Worm (Caenorhabditis elegans) whole organism, early embryonic: ENCODE results near the gene gbf-1.
"Not testable (repeated sequence)": the region's sequence is repeated elsewhere in the genome, so short reads cannot be mapped to it uniquely, and the experiment has no call there.

ENCODE experiments used
- B0310.2 ChIP-seq: sonication (generic microtip); optimal IDR thresholded peaks from 2 replicates; lab custom pipeline; 2016; ENCODE audit warnings: mild to moderate bottlenecking, missing genetic modification characterization, missing compliant biosample characterization
- F13C5.2 ChIP-seq: sonication (generic microtip); optimal IDR thresholded peaks from 2 replicates; lab custom pipeline; 2017; ENCODE audit warnings: mild to moderate bottlenecking, missing genetic modification characterization, inconsistent platforms, missing compliant biosample characterization
- aly-1 ChIP-seq: sonication (generic microtip); optimal IDR thresholded peaks from 2 replicates; lab custom pipeline; 2016; ENCODE audit warnings: missing genetic modification characterization, missing compliant biosample characterization
- ama-1 ChIP-seq: fragments of 150-350 bp; optimal IDR thresholded peaks from 2 replicates; lab custom pipeline; 2014
- ceh-13 ChIP-seq: fragments of 200-800 bp; sonication (Bioruptor generic); optimal IDR thresholded peaks from 2 replicates; lab custom pipeline; 2018; ENCODE audit warnings: mild to moderate bottlenecking, missing genetic modification characterization, missing compliant biosample characterization
- ceh-36 ChIP-seq: sonication (generic microtip); optimal IDR thresholded peaks from 2 replicates; lab custom pipeline; 2016; ENCODE audit warnings: missing genetic modification characterization, inconsistent platforms, missing compliant biosample characterization
- ets-7 ChIP-seq: sonication (generic microtip); optimal IDR thresholded peaks from 2 replicates; lab custom pipeline; 2016; ENCODE audit warnings: missing genotype, missing genetic modification characterization, missing compliant biosample characterization
- flt-1 ChIP-seq: fragments of 200-800 bp; sonication (Bioruptor generic); IDR thresholded peaks from 2 replicates; pipeline ENCODE4 v1.3.6; 2022; ENCODE audit warnings: missing genetic modification characterization, missing compliant biosample characterization
- hmbx-1 ChIP-seq: sonication (generic microtip); optimal IDR thresholded peaks from 2 replicates; lab custom pipeline; 2016; ENCODE audit warnings: mild to moderate bottlenecking, missing genetic modification characterization, missing compliant biosample characterization
- hmg-4 ChIP-seq: fragments of 200-800 bp; sonication (Bioruptor generic); optimal IDR thresholded peaks from 2 replicates; lab custom pipeline; 2018; ENCODE audit warnings: mild to moderate bottlenecking, missing genetic modification characterization, missing compliant biosample characterization
- hnd-1 ChIP-seq: sonication (generic microtip); optimal IDR thresholded peaks from 2 replicates; lab custom pipeline; 2016; ENCODE audit warnings: missing genetic modification characterization, missing compliant biosample characterization
- pes-1 ChIP-seq: fragments of 200-800 bp; sonication (Bioruptor generic); IDR thresholded peaks from 2 replicates; pipeline ENCODE4 v1.3.6; 2022; ENCODE audit warnings: missing genetic modification reagents, missing genetic modification characterization, missing compliant biosample characterization
- scrt-1 ChIP-seq: fragments of 200-800 bp; sonication (Bioruptor generic); IDR thresholded peaks from 2 replicates; pipeline ENCODE4 v1.3.6; 2022; ENCODE audit warnings: missing genetic modification characterization, missing compliant biosample characterization
- sea-1 ChIP-seq: fragments of 200-800 bp; sonication (Bioruptor generic); conservative IDR thresholded peaks from 2 replicates; pipeline ENCODE4 v1.3.6; 2022; ENCODE audit warnings: missing genetic modification characterization, missing compliant biosample characterization
- tbx-11 ChIP-seq: fragments of 200-800 bp; sonication (Bioruptor generic); IDR thresholded peaks from 2 replicates; pipeline ENCODE4 v1.3.6; 2022; ENCODE audit warnings: missing genetic modification characterization, missing compliant biosample characterization
- tbx-37 ChIP-seq: fragments of 200-800 bp; sonication (Bioruptor generic); conservative IDR thresholded peaks from 2 replicates; pipeline ENCODE4 v1.3.6; 2022; ENCODE audit warnings: missing genetic modification reagents, missing genetic modification characterization, missing compliant biosample characterization
- tra-4 ChIP-seq: sonication (generic microtip); optimal IDR thresholded peaks from 2 replicates; lab custom pipeline; 2017; ENCODE audit warnings: missing genetic modification characterization, missing compliant biosample characterization

Gene gbf-1

DNA sequence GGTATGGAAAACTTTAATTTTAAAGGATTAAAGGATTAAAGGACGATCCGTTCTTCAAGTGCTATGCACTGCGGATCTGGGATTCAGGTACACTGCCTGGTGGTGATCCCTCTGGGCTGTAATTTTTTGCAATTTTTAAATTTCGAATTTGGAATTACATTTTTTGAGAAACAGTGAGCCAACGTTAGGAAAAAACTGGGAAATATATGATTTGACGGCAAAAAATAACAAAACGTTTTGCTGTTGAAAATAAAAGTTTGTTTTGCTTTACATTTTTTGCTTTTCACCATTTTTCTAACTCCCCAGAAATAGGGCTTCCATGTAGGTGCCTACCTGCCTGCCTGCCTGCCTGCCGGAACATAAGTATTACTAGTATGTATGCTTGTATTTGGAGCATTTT, 33.9 kb upstream of the gbf-1 start, which contains the start of gene C18D11.10:
Gene C18D11.10 (plus strand): TSS at position 301 of the 400 bp plus-strand sequence.
- TF ChIP-seq ceh-13 (no peak), ama-1 (lab: Kevin White, UChicago) (no peak), ceh-36 (tag; lab: Kevin White, UChicago) (no peak), flt-1 (GFP tag; lab: Robert Waterston, UW) (no peak), aly-1 (no peak), B0310.2 (no peak)

ce11 chrIII:11806695-11807094, 33.2 kb upstream of the gbf-1 start, which contains the start of gene C18D11.7:
Gene C18D11.7, minus strand, starts transcription at chrIII:11806795.
- TF ChIP-seq F13C5.2 (tag; lab: Kevin White, UChicago) (no peak), hmbx-1 (tag; lab: Kevin White, UChicago) (no peak), aly-1 (no peak), tra-4 (tag; lab: Kevin White, UChicago) (no peak), sea-1 (no peak), flt-1 (GFP tag; lab: Robert Waterston, UW) (no peak), B0310.2 (no peak), hnd-1 (tag; lab: Kevin White, UChicago) (no peak), tbx-37 (no peak), ama-1 (lab: Kevin White, UChicago) (no peak), tbx-11 (GFP tag; lab: Robert Waterston, UW) (no peak), pes-1 (GFP tag; lab: Robert Waterston, UW) (no peak), ceh-13 (no peak), ets-7 (tag; lab: Kevin White, UChicago) (no peak), scrt-1 (GFP tag; lab: Robert Waterston, UW) (no peak), hmg-4 (GFP tag; lab: Kevin White, UChicago) (no peak), ceh-36 (tag; lab: Kevin White, UChicago) (no peak)

ce11 chrIII:11795448-11795847, 22.0 kb upstream of the gbf-1 start, which contains the start of gene twk-39:
Gene twk-39, plus strand, starts transcription at chrIII:11795748.
- TF ChIP-seq pes-1 (GFP tag; lab: Robert Waterston, UW): no peak
- TF ChIP-seq B0310.2: no peak
- TF ChIP-seq hmbx-1 (tag; lab: Kevin White, UChicago): no peak
- TF ChIP-seq F13C5.2 (tag; lab: Kevin White, UChicago): no peak
- TF ChIP-seq tbx-11 (GFP tag; lab: Robert Waterston, UW): no peak
- no peak for TF ChIP-seq hnd-1 (tag; lab: Kevin White, UChicago)
- TF ChIP-seq tbx-37: no peak
- TF ChIP-seq aly-1: no peak
- TF ChIP-seq ceh-36 (tag; lab: Kevin White, UChicago): no peak
- no peak for TF ChIP-seq ceh-13
- TF ChIP-seq hmg-4 (GFP tag; lab: Kevin White, UChicago): no peak
- no peak for TF ChIP-seq scrt-1 (GFP tag; lab: Robert Waterston, UW)
- no peak for TF ChIP-seq tra-4 (tag; lab: Kevin White, UChicago)
- TF ChIP-seq flt-1 (GFP tag; lab: Robert Waterston, UW): no peak

DNA sequence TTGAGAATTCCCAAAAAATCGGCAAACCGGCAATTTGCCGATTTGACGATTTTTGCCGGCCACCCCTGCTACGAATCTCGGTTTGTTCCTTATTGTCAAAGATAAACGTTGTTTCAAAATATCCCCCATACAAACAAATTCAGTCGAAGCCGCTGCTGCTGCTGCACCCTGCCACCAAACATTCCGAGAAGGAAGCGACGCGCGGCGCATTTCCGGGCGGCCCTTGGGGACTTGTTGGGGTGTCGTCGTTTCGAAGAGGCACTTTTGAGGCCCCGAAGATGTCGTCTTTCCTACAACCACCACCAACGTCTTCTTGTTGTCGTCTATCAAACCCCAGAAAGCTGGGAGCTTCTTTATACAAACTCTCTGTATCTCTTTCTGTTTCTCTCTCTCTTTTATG, 20.9 kb upstream of the gbf-1 start:
- TF ChIP-seq tbx-37 (no peak), ets-7 (tag; lab: Kevin White, UChicago) (no peak), flt-1 (GFP tag; lab: Robert Waterston, UW) (no peak), F13C5.2 (tag; lab: Kevin White, UChicago) (no peak), hmg-4 (GFP tag; lab: Kevin White, UChicago) (no peak), ceh-13 (no peak), ama-1 (lab: Kevin White, UChicago) (no peak), pes-1 (GFP tag; lab: Robert Waterston, UW) (no peak), scrt-1 (GFP tag; lab: Robert Waterston, UW) (no peak)

DNA sequence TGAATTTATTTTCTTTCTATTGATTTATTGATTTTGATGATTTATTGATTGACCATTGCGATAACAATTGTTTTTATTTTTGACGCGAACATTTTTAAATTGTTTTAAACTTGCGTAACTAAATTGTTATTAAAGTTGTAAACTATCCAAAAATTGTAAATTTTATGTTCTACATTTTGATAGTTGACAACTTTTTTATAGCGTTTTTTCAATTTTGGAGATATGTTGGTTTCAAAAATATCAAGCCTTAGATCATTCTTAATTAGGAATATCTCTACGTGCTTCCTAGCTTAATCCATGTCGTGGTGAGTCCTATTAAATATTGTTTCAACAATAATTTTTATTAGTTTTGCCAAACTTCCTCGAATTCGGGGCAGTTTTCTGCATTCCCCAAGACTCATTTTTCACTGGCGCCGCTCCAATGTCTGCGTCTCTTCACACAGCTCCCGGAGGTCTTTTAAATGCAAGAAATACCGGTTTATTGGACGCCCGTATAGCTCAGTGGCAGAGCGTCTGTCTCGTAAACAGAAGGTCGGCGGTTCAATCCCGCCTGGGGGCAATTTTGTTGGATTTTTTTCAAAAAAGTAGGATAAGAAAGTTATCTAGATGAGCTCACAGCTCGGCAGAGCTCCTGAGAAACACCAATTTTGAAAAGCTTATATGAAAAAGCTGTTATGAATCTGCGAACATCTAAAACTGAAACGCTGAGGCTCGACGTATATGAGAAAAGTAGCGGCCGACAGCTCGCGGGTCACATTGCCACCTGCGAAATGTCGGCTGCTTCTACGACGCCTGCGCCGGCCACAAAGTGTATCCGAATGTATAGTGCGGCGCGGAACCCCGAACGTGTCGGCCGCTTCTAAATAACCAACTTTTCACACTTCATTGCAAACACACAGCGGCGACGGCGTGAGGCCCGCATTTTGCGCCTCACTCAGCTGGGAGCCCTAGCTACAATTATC, 19.1 kb upstream of the gbf-1 start, which contains the start of gene C24H11.2:
Gene C24H11.2 (minus strand): TSS at position 51 of the 962 bp plus-strand sequence.
- TF ChIP-seq F13C5.2 (tag; lab: Kevin White, UChicago) (peak; percentile 17), sea-1 (0 out of 2 replicates have a peak, but pooled peaks have one; percentile 60), scrt-1 (GFP tag; lab: Robert Waterston, UW) (peak; percentile 46; the same call in 1 of the 2 replicates), tbx-37 (peak; percentile 37; the same call in 1 of the 2 replicates), flt-1 (GFP tag; lab: Robert Waterston, UW) (peak; percentile 11; the same call in 1 of the 2 replicates), ceh-36 (tag; lab: Kevin White, UChicago) (peak; percentile 31), hnd-1 (tag; lab: Kevin White, UChicago) (peak; percentile 14), pes-1 (GFP tag; lab: Robert Waterston, UW) (peak; percentile 79)

DNA sequence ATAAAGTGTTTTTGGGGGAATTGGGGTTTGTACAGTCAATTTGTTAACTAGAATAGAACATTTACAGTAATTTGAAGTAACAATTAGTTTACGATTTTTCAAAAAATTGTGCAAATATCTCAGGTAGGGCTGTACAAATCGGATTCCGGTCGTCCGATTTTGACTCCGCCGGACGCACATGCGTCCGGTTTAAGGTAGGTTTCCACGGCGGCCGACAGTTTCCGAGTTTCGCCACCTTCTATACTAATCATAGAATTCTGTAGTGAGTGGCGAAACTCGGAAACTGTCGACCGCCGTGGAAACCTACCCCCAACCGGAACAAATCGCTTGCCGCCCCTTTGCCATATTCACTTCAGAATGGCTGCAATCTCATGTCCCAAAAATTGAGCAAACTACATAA, 16.0 kb upstream of the gbf-1 start:
- TF ChIP-seq aly-1: no peak
- no peak for TF ChIP-seq ets-7 (tag; lab: Kevin White, UChicago)
- TF ChIP-seq hmbx-1 (tag; lab: Kevin White, UChicago): no peak
- no peak for TF ChIP-seq F13C5.2 (tag; lab: Kevin White, UChicago)
- no peak for TF ChIP-seq tra-4 (tag; lab: Kevin White, UChicago)
- no peak for TF ChIP-seq ama-1 (lab: Kevin White, UChicago)
- no peak for TF ChIP-seq hmg-4 (GFP tag; lab: Kevin White, UChicago)
- no peak for TF ChIP-seq flt-1 (GFP tag; lab: Robert Waterston, UW)

- TF ChIP-seq hnd-1, F13C5.2, ceh-36 (tag; lab: Kevin White, UChicago): not testable (repeated sequence)
These were observed 13.9 kb upstream of the gbf-1 start, which contains the start of gene C24H11.1 for ce11 chrIII:11787376-11787775. Gene C24H11.1, plus strand, starts transcription at chrIII:11787676.
